Fruit fly (Drosophila melanogaster): Measurements from ENCODE around the gene Ip259.
A peak's percentile ranks its signal among the peaks of the same experiment; 100 is the strongest.

Ip259 gene

DNA sequence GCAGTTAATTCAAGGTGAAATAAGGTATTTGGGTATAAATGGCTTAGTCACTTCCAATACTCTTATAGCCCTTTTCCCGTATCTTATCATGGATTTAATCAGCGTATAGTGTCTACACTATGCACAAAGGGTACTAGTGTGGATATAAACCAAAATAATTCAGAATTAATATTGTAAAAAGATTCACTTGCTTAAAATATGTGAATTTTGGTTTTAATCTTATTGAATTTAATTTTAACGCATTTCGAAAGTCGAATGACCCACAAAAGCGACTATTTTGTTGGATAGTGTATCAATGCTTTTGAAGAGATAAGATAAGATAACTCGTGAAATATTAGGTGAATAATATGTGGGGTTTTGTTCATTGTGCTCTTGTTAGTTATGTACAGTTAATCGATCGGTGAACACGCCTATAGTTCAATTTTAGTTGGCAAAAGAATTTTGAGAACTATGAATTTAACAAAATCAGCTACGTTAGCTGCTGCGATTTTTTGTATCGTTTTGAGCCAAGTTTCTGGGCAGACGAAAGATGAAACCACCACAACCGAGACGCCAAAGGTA, 26.2 kb upstream of the Ip259 start, which contains the start of gene CG5096 (continued):
- TF ChIP-seq inv (GFP tag; IDR thresholded peaks at IDR 0.05; ENCODE audit: partially characterized antibody) = no peak
- TF ChIP-seq Pdp1 (GFP tag; optimal IDR thresholded peaks at IDR 0.05) = peak; percentile 78 to 79
- peak; percentile 74; the same call in 1 of the 2 replicates for TF ChIP-seq toy (GFP tag; IDR thresholded peaks at IDR 0.05)
- no peak for TF ChIP-seq CG9876 (GFP tag; optimal IDR thresholded peaks at IDR 0.05)
- TF ChIP-seq pzg (GFP tag; optimal IDR thresholded peaks at IDR 0.05) = peak; percentile 10
- peak; percentile 82 for TF ChIP-seq CG32767 (GFP tag; IDR thresholded peaks at IDR 0.05)
- TF ChIP-seq CG1603 (tag; optimal IDR thresholded peaks at IDR 0.05) = peak; percentile 84
- no peak for TF ChIP-seq gfzf (GFP tag; optimal IDR thresholded peaks at IDR 0.05)
- peak; percentile 94 for TF ChIP-seq CG13296 (GFP tag; optimal IDR thresholded peaks at IDR 0.05)
- peak; percentile 66 for TF ChIP-seq CG5245 (GFP tag; optimal IDR thresholded peaks at IDR 0.05)
- TF ChIP-seq CG31365 (tag; optimal IDR thresholded peaks at IDR 0.05) = peak; percentile 71
- peak; percentile 63; the same call in 1 of the 3 replicates for TF ChIP-seq CG6175 (GFP tag; IDR thresholded peaks at IDR 0.05)
- no peak for TF ChIP-seq CG8478 (optimal IDR thresholded peaks at IDR 0.05)
- peak; percentile 62 for TF ChIP-seq ssp (GFP tag; IDR thresholded peaks at IDR 0.05)
- TF ChIP-seq sna (GFP tag; IDR thresholded peaks at IDR 0.05; ENCODE audit: partially characterized antibody) = no peak
- no peak for TF ChIP-seq CG17186 (GFP tag; optimal IDR thresholded peaks at IDR 0.05)
- TF ChIP-seq CG9817 (tag; optimal IDR thresholded peaks at IDR 0.05) = peak; percentile 85
- peak; percentile 85 for TF ChIP-seq CG15514 (GFP tag; optimal IDR thresholded peaks at IDR 0.05)
- no peak for TF ChIP-seq Tbp (GFP tag; optimal IDR thresholded peaks at IDR 0.05)
- peak; percentile 59 for TF ChIP-seq disco-r (GFP tag; optimal IDR thresholded peaks at IDR 0.05)
- no peak for TF ChIP-seq unc-4 (GFP tag; IDR thresholded peaks at IDR 0.05; ENCODE audit: partially characterized antibody)
- peak; percentile 51; the same call in 1 of the 2 replicates for TF ChIP-seq CG10959 (GFP tag; IDR thresholded peaks at IDR 0.05)
- peak; percentile 53 for TF ChIP-seq CG9609 (GFP tag; optimal IDR thresholded peaks at IDR 0.05)
- TF ChIP-seq stwl (tag; optimal IDR thresholded peaks at IDR 0.05) = no peak
- peak; percentile 78 for TF ChIP-seq Camta (GFP tag; optimal IDR thresholded peaks at IDR 0.05)
- peak; percentile 92 for TF ChIP-seq unpg (GFP tag; optimal IDR thresholded peaks at IDR 0.05)
- peak; percentile 91; the same call in 1 of the 2 replicates for TF ChIP-seq ranshi (GFP tag; IDR thresholded peaks at IDR 0.05)
- TF ChIP-seq CG17328 (GFP tag; IDR thresholded peaks at IDR 0.05) = peak; percentile 83
- TF ChIP-seq Atf6 (GFP tag; IDR thresholded peaks at IDR 0.05) = peak; percentile 95
- TF ChIP-seq Meics (GFP tag; optimal IDR thresholded peaks at IDR 0.05) = peak; percentile 91
- no peak for TF ChIP-seq fd64A (GFP tag; optimal IDR thresholded peaks at IDR 0.05)
- TF ChIP-seq CG8089 (GFP tag; optimal IDR thresholded peaks at IDR 0.05) = peak; percentile 64
- peak; percentile 46 for TF ChIP-seq CG3163 (GFP tag; optimal IDR thresholded peaks at IDR 0.05)
- peak; percentile 96 for TF ChIP-seq row (GFP tag; IDR thresholded peaks at IDR 0.05)
- peak; percentile 93 for TF ChIP-seq CG2889 (GFP tag; IDR thresholded peaks at IDR 0.05)
- peak in 1 of 2 experiments; percentile 12 for TF ChIP-seq insv (GFP tag; optimal IDR thresholded peaks at IDR 0.05)
- peak; percentile 45 for TF ChIP-seq CG17802 (tag; optimal IDR thresholded peaks at IDR 0.05)
- TF ChIP-seq tna (GFP tag; IDR thresholded peaks at IDR 0.05; ENCODE audit: partially characterized antibody) = no peak
- no peak for TF ChIP-seq sc (optimal IDR thresholded peaks at IDR 0.05)
- TF ChIP-seq sc (GFP tag; optimal IDR thresholded peaks at IDR 0.05) = peak; percentile 51
- peak; percentile 42 for TF ChIP-seq CG15696 (tag; optimal IDR thresholded peaks at IDR 0.05)
- peak; percentile 72; the same call in 1 of the 2 replicates for TF ChIP-seq sisA (GFP tag; IDR thresholded peaks at IDR 0.05)
- TF ChIP-seq Gsc (GFP tag; IDR thresholded peaks at IDR 0.05) = no peak
- peak; percentile 80 for TF ChIP-seq CG10267 (tag; optimal IDR thresholded peaks at IDR 0.05)
- no peak for TF ChIP-seq Scr (GFP tag; IDR thresholded peaks at IDR 0.05; ENCODE audit: partially characterized antibody)
- TF ChIP-seq CG18262 (tag; optimal IDR thresholded peaks at IDR 0.05) = peak; percentile 87
- TF ChIP-seq Dad (GFP tag; optimal IDR thresholded peaks at IDR 0.05) = peak; percentile 51
- TF ChIP-seq az2 (GFP tag; optimal IDR thresholded peaks at IDR 0.05) = peak; percentile 79
- peak; percentile 63; the same call in 1 of the 2 replicates for TF ChIP-seq dati (GFP tag; IDR thresholded peaks at IDR 0.05)
- peak; percentile 91 for TF ChIP-seq CG34422 (GFP tag; IDR thresholded peaks at IDR 0.05)
